Worm (Caenorhabditis elegans) whole organism, L4 larva: ENCODE measurements around the gene F09E5.8.

Experiments
- F10B5.3 ChIP-seq: sonication (generic microtip); optimal IDR thresholded peaks from 2 replicates; lab custom pipeline; 2016; ENCODE audit warnings: mild to moderate bottlenecking, missing genetic modification characterization, missing compliant biosample characterization
- F37D6.2 ChIP-seq: sonication (generic microtip); optimal IDR thresholded peaks from 2 replicates; lab custom pipeline; 2016; ENCODE audit warnings: mild to moderate bottlenecking, missing genetic modification characterization, missing compliant biosample characterization
- F49E8.2 ChIP-seq: sonication (generic microtip); optimal IDR thresholded peaks from 2 replicates; lab custom pipeline; 2016; ENCODE audit warnings: missing compliant biosample characterization, mild to moderate bottlenecking, missing genetic modification characterization, borderline replicate concordance
- T26A8.4 ChIP-seq: fragments of 200-800 bp; sonication (Bioruptor generic); IDR thresholded peaks from 2 replicates; pipeline ENCODE4 v1.3.6; 2022; ENCODE audit warnings: missing genetic modification characterization, missing compliant biosample characterization
- Y48G9A.11 ChIP-seq: fragments of 200-800 bp; sonication (Bioruptor generic); IDR thresholded peaks from 2 replicates; pipeline ENCODE4 v1.3.6; 2022; ENCODE audit warnings: missing genetic modification reagents, missing genetic modification characterization, missing compliant biosample characterization
- aha-1 ChIP-seq: fragments of 150-350 bp; peaks from one replicate; lab custom pipeline; 2014; ENCODE audit warnings: missing biosample characterization, missing genetic modification characterization
- ceh-20 ChIP-seq: fragments of 200-800 bp; sonication (Bioruptor generic); IDR thresholded peaks from 2 replicates; pipeline ENCODE4 v1.3.6; 2022; ENCODE audit warnings: missing genetic modification reagents, missing genetic modification characterization, missing compliant biosample characterization
- ceh-82 ChIP-seq: sonication (generic microtip); optimal IDR thresholded peaks from 2 replicates; lab custom pipeline; 2017; ENCODE audit warnings: missing biosample characterization, missing genetic modification characterization
- cey-2 ChIP-seq: sonication (generic microtip); optimal IDR thresholded peaks from 3 replicates; lab custom pipeline; 2017; ENCODE audit warnings: missing genetic modification characterization, mild to moderate bottlenecking, missing compliant biosample characterization, antibody characterized with exemption, borderline replicate concordance; ENCODE audit not compliant: insufficient read depth
- ctbp-1 ChIP-seq: fragments of 200-800 bp; sonication (Bioruptor generic); IDR thresholded peaks from 2 replicates; pipeline ENCODE4 v1.3.6; 2022; ENCODE audit warnings: missing genetic modification reagents, missing genetic modification characterization, missing compliant biosample characterization
- daf-16 ChIP-seq, 3 experiments: sonication (generic microtip); optimal IDR thresholded peaks; 2 replicates each; lab custom pipeline; 2016 to 2017; ENCODE audit warnings: missing genetic modification characterization in 3 of 3, missing genetic modification reagents in 3 of 3, mild to moderate bottlenecking in 2 of 3, missing compliant biosample characterization in 2 of 3, missing biosample characterization in 1 of 3, moderate library complexity in 1 of 3
- dmd-6 ChIP-seq: fragments of 200-800 bp; sonication (Bioruptor generic); IDR thresholded peaks from 2 replicates; pipeline ENCODE4 v1.3.6; 2022; ENCODE audit warnings: missing genetic modification reagents, missing genetic modification characterization, missing compliant biosample characterization
- dmd-8 ChIP-seq: fragments of 200-800 bp; sonication (Bioruptor generic); IDR thresholded peaks from 2 replicates; pipeline ENCODE4 v1.3.6; 2022; ENCODE audit warnings: missing genetic modification characterization, missing compliant biosample characterization
- dpl-1 ChIP-seq: fragments of 150-350 bp; optimal IDR thresholded peaks from 2 replicates; lab custom pipeline; 2014; ENCODE audit warnings: missing biosample characterization, missing genetic modification reagents, missing genetic modification characterization
- dve-1 ChIP-seq: sonication (generic microtip); optimal IDR thresholded peaks from 2 replicates; lab custom pipeline; 2017; ENCODE audit warnings: antibody characterized with exemption, mild to moderate bottlenecking, missing genetic modification characterization, missing compliant biosample characterization; ENCODE audit not compliant: insufficient read depth
- egl-43 ChIP-seq: fragments of 200-800 bp; sonication (Bioruptor generic); IDR thresholded peaks from 2 replicates; pipeline ENCODE4 v1.3.6; 2022; ENCODE audit warnings: missing genetic modification reagents, missing genetic modification characterization, missing compliant biosample characterization
- hif-1 ChIP-seq, 2 experiments: sonication (generic microtip); optimal IDR thresholded peaks; 2 replicates each; lab custom pipeline; 2016 to 2017; ENCODE audit warnings: missing compliant biosample characterization in 2 of 2, missing genetic modification characterization in 2 of 2, missing genetic modification reagents in 2 of 2, missing genotype in 2 of 2, mild to moderate bottlenecking in 1 of 2
- hlh-11 ChIP-seq: fragments of 200-800 bp; sonication (Bioruptor generic); optimal IDR thresholded peaks from 2 replicates; lab custom pipeline; 2018; ENCODE audit warnings: mild to moderate bottlenecking, missing genetic modification characterization, missing compliant biosample characterization
- hmg-1.1 ChIP-seq: fragments of 200-800 bp; sonication (Bioruptor generic); IDR thresholded peaks from 2 replicates; pipeline ENCODE4 v1.3.6; 2022; ENCODE audit warnings: missing genetic modification reagents, missing genetic modification characterization, missing compliant biosample characterization
- jun-1 ChIP-seq: fragments of 150-350 bp; optimal IDR thresholded peaks from 2 replicates; lab custom pipeline; 2014; ENCODE audit warnings: missing biosample characterization, missing genetic modification reagents, missing genetic modification characterization
- lim-7 ChIP-seq: fragments of 200-800 bp; sonication (Bioruptor generic); IDR thresholded peaks from 2 replicates; pipeline ENCODE4 v1.3.6; 2022; ENCODE audit warnings: missing genetic modification characterization, missing compliant biosample characterization
- lin-13 ChIP-seq: fragments of 150-350 bp; optimal IDR thresholded peaks from 2 replicates; lab custom pipeline; 2014; ENCODE audit warnings: missing biosample characterization, missing genetic modification reagents, missing genetic modification characterization
- lin-39 ChIP-seq: fragments of 150-350 bp; optimal IDR thresholded peaks from 2 replicates; lab custom pipeline; 2014; ENCODE audit warnings: missing biosample characterization, missing genetic modification reagents, missing genetic modification characterization
- lsy-2 ChIP-seq, 2 experiments: fragments of 150-350 bp in 1 of 2; sonication (generic microtip) in 1 of 2; optimal IDR thresholded peaks; 2 replicates each; lab custom pipeline; 2014 to 2017; ENCODE audit warnings: missing biosample characterization in 2 of 2, missing genetic modification characterization in 2 of 2
- mdl-1 ChIP-seq, 2 experiments: fragments of 150-350 bp in 1 of 2; sonication (generic microtip) in 1 of 2; optimal IDR thresholded peaks; 2 replicates each; lab custom pipeline; 2014 to 2017; ENCODE audit warnings: missing biosample characterization in 2 of 2, missing genetic modification characterization in 2 of 2
- mep-1 ChIP-seq: fragments of 150-350 bp; sonication (generic microtip); optimal IDR thresholded peaks from 3 replicates; lab custom pipeline; 2014; ENCODE audit warnings: missing biosample characterization, missing genetic modification characterization
- mxl-2 ChIP-seq: fragments of 200-800 bp; sonication (Bioruptor generic); conservative IDR thresholded peaks from 2 replicates; pipeline ENCODE4 v1.3.6; 2022; ENCODE audit warnings: missing genetic modification reagents, missing genetic modification characterization, missing compliant biosample characterization
- mxl-3 ChIP-seq: fragments of 200-800 bp; sonication (Bioruptor generic); optimal IDR thresholded peaks from 2 replicates; lab custom pipeline; 2018; ENCODE audit warnings: mild to moderate bottlenecking, missing genetic modification characterization, missing compliant biosample characterization
- nhr-102 ChIP-seq: sonication (generic microtip); optimal IDR thresholded peaks from 2 replicates; lab custom pipeline; 2016; ENCODE audit warnings: mild to moderate bottlenecking, missing genetic modification characterization, moderate library complexity, missing compliant biosample characterization
- nhr-11 ChIP-seq: fragments of 150-350 bp; optimal IDR thresholded peaks from 2 replicates; lab custom pipeline; 2014; ENCODE audit warnings: missing biosample characterization, missing genetic modification characterization
- nhr-25 ChIP-seq: sonication (generic microtip); optimal IDR thresholded peaks from 2 replicates; lab custom pipeline; 2017; ENCODE audit warnings: missing genetic modification characterization, mild to moderate bottlenecking, missing compliant biosample characterization, antibody characterized with exemption, moderate library complexity, borderline replicate concordance; ENCODE audit not compliant: insufficient read depth
- nhr-28 ChIP-seq: fragments of 150-350 bp; optimal IDR thresholded peaks from 2 replicates; lab custom pipeline; 2014; ENCODE audit warnings: missing biosample characterization, missing genetic modification characterization
- nhr-48 ChIP-seq: sonication (generic microtip); optimal IDR thresholded peaks from 2 replicates; lab custom pipeline; 2016; ENCODE audit warnings: mild to moderate bottlenecking, missing genetic modification characterization, missing compliant biosample characterization
- nhr-77 ChIP-seq: fragments of 150-350 bp; optimal IDR thresholded peaks from 2 replicates; lab custom pipeline; 2014; ENCODE audit warnings: missing biosample characterization, missing genetic modification characterization
- pha-4 ChIP-seq, 2 experiments: fragments of 150-350 bp in 1 of 2; fragments of 200-800 bp in 1 of 2; sonication (Bioruptor generic) in 1 of 2; IDR thresholded peaks in 1 of 2; optimal IDR thresholded peaks in 1 of 2; 2 replicates each; pipeline versions ENCODE4 v1.3.6 to Lab custom; 2014 to 2022; ENCODE audit warnings: missing genetic modification characterization in 2 of 2, missing genetic modification reagents in 2 of 2, missing biosample characterization in 1 of 2, missing compliant biosample characterization in 1 of 2
- pqm-1 ChIP-seq: sonication (generic microtip); optimal IDR thresholded peaks from 2 replicates; lab custom pipeline; 2017; ENCODE audit warnings: missing biosample characterization, missing genetic modification characterization
- rbr-2 ChIP-seq: sonication (generic microtip); optimal IDR thresholded peaks from 2 replicates; lab custom pipeline; 2016; ENCODE audit warnings: missing genotype, missing genetic modification characterization, missing compliant biosample characterization
- saeg-2 ChIP-seq: fragments of 200-800 bp; sonication (Bioruptor generic); IDR thresholded peaks from 2 replicates; pipeline ENCODE4 v1.3.6; 2022; ENCODE audit warnings: missing genetic modification reagents, missing genetic modification characterization, missing compliant biosample characterization
- skn-1 ChIP-seq: fragments of 150-350 bp; optimal IDR thresholded peaks from 2 replicates; lab custom pipeline; 2014; ENCODE audit warnings: missing biosample characterization, missing genetic modification characterization
- spr-1 ChIP-seq: sonication (generic microtip); optimal IDR thresholded peaks from 2 replicates; lab custom pipeline; 2016; ENCODE audit warnings: mild to moderate bottlenecking, missing genetic modification characterization, missing compliant biosample characterization
- unc-130 ChIP-seq: sonication (generic microtip); optimal IDR thresholded peaks from 2 replicates; lab custom pipeline; 2016; ENCODE audit warnings: missing genetic modification reagents, missing genetic modification characterization, missing compliant biosample characterization
- unc-62 ChIP-seq, 3 experiments: fragments of 150-350 bp in 1 of 3; sonication (generic microtip); optimal IDR thresholded peaks in 2 of 3; peaks in 1 of 3; 1 replicate in 1 of 3; 2 replicates in 2 of 3; lab custom pipeline; 2014 to 2017; ENCODE audit warnings: missing biosample characterization in 3 of 3, missing genetic modification characterization in 3 of 3, missing genetic modification reagents in 3 of 3, missing genotype in 1 of 3
- zip-11 ChIP-seq: fragments of 200-800 bp; sonication (Bioruptor generic); IDR thresholded peaks from 2 replicates; pipeline ENCODE4 v1.3.6; 2022; ENCODE audit warnings: missing genetic modification characterization, missing compliant biosample characterization
- zip-2 ChIP-seq: fragments of 150-350 bp; optimal IDR thresholded peaks from 2 replicates; lab custom pipeline; 2014; ENCODE audit warnings: missing biosample characterization, missing genetic modification characterization

Gene F09E5.8

DNA sequence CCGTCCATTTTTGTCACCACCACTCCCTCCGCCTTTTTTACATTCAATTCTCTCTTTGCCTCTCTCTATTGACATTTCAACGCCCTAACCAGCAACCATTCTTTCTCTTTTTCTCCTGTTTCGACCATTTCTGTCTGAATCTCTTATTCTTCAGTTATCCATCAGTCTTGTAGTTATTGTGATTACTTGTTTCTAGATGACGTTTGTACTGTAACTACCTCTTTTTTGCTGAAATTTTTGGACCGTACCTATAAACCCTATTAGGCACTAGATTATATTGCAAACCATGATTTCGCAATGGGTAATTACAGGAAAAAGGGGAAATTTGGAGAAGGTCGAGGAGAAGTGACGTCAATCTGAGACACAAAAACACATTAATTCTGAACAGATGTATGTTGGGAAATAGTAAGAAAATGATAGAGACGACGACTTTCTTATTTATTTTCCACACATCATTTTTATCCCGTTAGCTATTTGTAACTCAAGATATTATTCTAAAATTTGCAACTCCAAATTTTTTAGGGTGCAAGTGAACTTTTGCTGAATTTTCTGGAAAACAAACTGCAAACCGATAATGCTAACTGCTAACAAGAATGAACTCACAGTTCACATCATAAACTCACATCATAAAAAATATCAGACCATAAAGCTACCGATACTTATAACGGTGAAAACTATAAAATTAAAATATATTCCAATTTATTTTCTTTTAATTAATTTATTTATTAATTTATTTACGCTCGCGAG lies 30.1 kb upstream of the F09E5.8 start:
- TF ChIP-seq saeg-2 (GFP tag; lab: Robert Waterston, UW) (no peak), nhr-11 (tag; lab: Kevin White, UChicago) (no peak), dmd-6 (peak; percentile 62; the same call in 1 of the 2 replicates), mxl-3 (peak; percentile 6), lin-13 (GFP tag; lab: Kevin White, UChicago) (peak; percentile 3), egl-43 (GFP tag; lab: Robert Waterston, UW) (no peak), daf-16 (GFP tag; optimal IDR thresholded peaks at IDR 0.05; lab: Kevin White, UChicago) (no peak), daf-16 (tag; optimal IDR thresholded peaks at IDR 0.05; lab: Kevin White, UChicago) (peak; percentile 56), lim-7 (GFP tag; lab: Robert Waterston, UW) (no peak), F10B5.3 (tag; lab: Kevin White, UChicago) (no peak), skn-1 (tag; lab: Kevin White, UChicago) (no peak), nhr-48 (tag; lab: Kevin White, UChicago) (no peak), lsy-2 (tag; optimal IDR thresholded peaks at IDR 0.05; lab: Kevin White, UChicago) (no peak), hif-1 (tag; optimal IDR thresholded peaks at IDR 0.05; lab: Kevin White, UChicago) (peak in 1 of 2 experiments; percentile 10), aha-1 (tag; lab: Kevin White, UChicago) (peak; percentile 52), pha-4 (GFP tag; IDR thresholded peaks at IDR 0.05; lab: Robert Waterston, UW) (no peak), pha-4 (tag; optimal IDR thresholded peaks at IDR 0.05; lab: Kevin White, UChicago) (peak; percentile 81), rbr-2 (peak; percentile 7), T26A8.4 (GFP tag; lab: Robert Waterston, UW) (0 out of 2 replicates have a peak, but pooled peaks have one; percentile 27), nhr-25 (no peak), nhr-28 (tag; lab: Kevin White, UChicago) (peak; percentile 97), Y48G9A.11 (GFP tag; lab: Robert Waterston, UW) (no peak), ctbp-1 (no peak), unc-62 (GFP tag; optimal IDR thresholded peaks at IDR 0.05 in 1 of 2; lab: Kevin White, UChicago) (peak in 1 of 2 experiments; percentile 97), unc-62 (tag; optimal IDR thresholded peaks at IDR 0.05; lab: Kevin White, UChicago) (no peak), hlh-11 (tag; lab: Kevin White, UChicago) (peak; percentile 31), dve-1 (tag; lab: Kevin White, UChicago) (peak; percentile 56), mxl-2 (GFP tag; lab: Robert Waterston, UW) (no peak), lin-39 (tag; lab: Kevin White, UChicago) (no peak), pqm-1 (tag; lab: Kevin White, UChicago) (peak; percentile 70), cey-2 (tag; lab: Kevin White, UChicago) (peak; percentile 34), nhr-77 (tag; lab: Kevin White, UChicago) (peak; percentile 99), spr-1 (tag; lab: Kevin White, UChicago) (no peak), zip-11 (no peak)

DNA sequence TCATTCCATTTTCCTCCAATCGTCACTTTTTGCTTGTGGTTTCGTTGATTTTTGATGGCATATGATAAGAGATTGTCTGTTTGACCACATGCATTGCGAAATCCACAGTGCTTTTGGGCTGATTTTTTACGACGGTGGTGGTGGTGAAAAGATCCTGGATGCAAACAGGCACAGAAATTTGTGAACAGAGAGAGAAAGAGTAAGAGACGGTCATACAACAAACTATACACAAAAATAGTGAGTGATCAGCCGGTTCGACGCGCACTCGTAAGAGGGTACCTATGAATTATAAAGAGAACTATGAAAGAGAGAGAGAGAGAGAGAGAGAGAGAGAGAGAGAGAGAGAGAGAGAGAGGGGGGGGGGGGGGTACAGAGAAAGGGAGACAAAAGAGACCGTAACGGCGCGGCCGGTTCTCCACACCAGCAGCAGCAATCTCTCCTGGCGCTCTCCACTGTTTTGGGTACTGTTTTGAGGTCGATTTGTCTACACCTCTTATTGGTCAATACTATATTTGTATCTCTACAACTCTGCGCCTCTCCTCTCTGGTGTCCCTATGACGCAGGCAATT lies 28.7 kb upstream of the F09E5.8 start:
- TF ChIP-seq spr-1 (tag; lab: Kevin White, UChicago) (peak; percentile 52), lin-13 (GFP tag; lab: Kevin White, UChicago) (peak; percentile 11), unc-130 (GFP tag; lab: Kevin White, UChicago) (no peak), nhr-25 (peak; percentile 70), nhr-102 (peak; percentile 82), jun-1 (tag; lab: Kevin White, UChicago) (no peak), dmd-8 (GFP tag; lab: Robert Waterston, UW) (no peak), F10B5.3 (tag; lab: Kevin White, UChicago) (peak; percentile 55), zip-2 (tag; lab: Kevin White, UChicago) (peak; percentile 12), ceh-82 (tag; lab: Kevin White, UChicago) (no peak), mdl-1 (tag; optimal IDR thresholded peaks at IDR 0.05; lab: Kevin White, UChicago) (peak in 1 of 2 experiments; percentile 41), ceh-20 (GFP tag; lab: Robert Waterston, UW) (0 out of 2 replicates have a peak, but pooled peaks have one; percentile 33), F49E8.2 (tag; lab: Kevin White, UChicago) (no peak), F37D6.2 (tag; lab: Kevin White, UChicago) (no peak), pqm-1 (tag; lab: Kevin White, UChicago) (peak; percentile 67), T26A8.4 (GFP tag; lab: Robert Waterston, UW) (0 out of 2 replicates have a peak, but pooled peaks have one; percentile 60), dpl-1 (GFP tag; lab: Kevin White, UChicago) (no peak), hmg-1.1 (GFP tag; lab: Robert Waterston, UW) (peak; percentile 50; the same call in 1 of the 2 replicates), mep-1 (tag; lab: Kevin White, UChicago) (peak; percentile 69), hif-1 (tag; optimal IDR thresholded peaks at IDR 0.05; lab: Kevin White, UChicago) (peak in 1 of 2 experiments; percentile 46), daf-16 (GFP tag; optimal IDR thresholded peaks at IDR 0.05; lab: Kevin White, UChicago) (no peak), daf-16 (tag; optimal IDR thresholded peaks at IDR 0.05; lab: Kevin White, UChicago) (peak; percentile 54), hlh-11 (tag; lab: Kevin White, UChicago) (peak; percentile 94)
